Fruit fly (Drosophila melanogaster) whole organism, pupa: ENCODE measurements around the gene gd.

Experiments
- CG10348 ChIP-seq: fragments of 200-800 bp; sonication (Bioruptor generic); IDR thresholded peaks from 2 replicates; pipeline ENCODE4 v1.3.6; 2022; ENCODE audit warnings: missing biosample characterization, missing genetic modification characterization
- CG12605 ChIP-seq: fragments of 200-800 bp; sonication (Bioruptor generic); IDR thresholded peaks from 2 replicates; pipeline ENCODE4 v1.3.6; 2022; ENCODE audit warnings: missing biosample characterization, missing genetic modification characterization
- CG13204 ChIP-seq: fragments of 200-800 bp; sonication (Bioruptor generic); optimal IDR thresholded peaks from 2 replicates; lab custom pipeline; 2018; ENCODE audit warnings: missing biosample characterization, mild to moderate bottlenecking, missing genetic modification characterization, moderate library complexity
- CG14655 ChIP-seq: fragments of 200-800 bp; sonication (Bioruptor generic); optimal IDR thresholded peaks from 3 replicates; lab custom pipeline; 2017; ENCODE audit warnings: mild to moderate bottlenecking, missing biosample characterization, missing genetic modification reagents, missing genetic modification characterization
- CG15710 ChIP-seq: fragments of 200-800 bp; sonication (Bioruptor generic); optimal IDR thresholded peaks from 2 replicates; lab custom pipeline; 2018; ENCODE audit warnings: missing biosample characterization, mild to moderate bottlenecking, missing genetic modification characterization, moderate library complexity
- CG17806 ChIP-seq: fragments of 200-800 bp; sonication (Bioruptor generic); optimal IDR thresholded peaks from 2 replicates; lab custom pipeline; 2018; ENCODE audit warnings: missing biosample characterization, mild to moderate bottlenecking, missing genetic modification characterization, moderate library complexity
- CG32121 ChIP-seq: fragments of 200-800 bp; sonication (Bioruptor generic); IDR thresholded peaks from 2 replicates; pipeline ENCODE4 v1.3.6; 2022; ENCODE audit warnings: missing biosample characterization, missing genetic modification characterization
- CG4496 ChIP-seq: fragments of 200-800 bp; sonication (Bioruptor generic); IDR thresholded peaks from 3 replicates; pipeline ENCODE4 v1.3.6; 2022; ENCODE audit warnings: missing biosample characterization, missing genetic modification characterization
- CG8159 ChIP-seq: fragments of 200-800 bp; sonication (Bioruptor generic); optimal IDR thresholded peaks from 3 replicates; lab custom pipeline; 2018; ENCODE audit warnings: missing biosample characterization, mild to moderate bottlenecking, missing genetic modification characterization, moderate library complexity
- CG8301 ChIP-seq: fragments of 200-800 bp; sonication (Bioruptor generic); optimal IDR thresholded peaks from 2 replicates; lab custom pipeline; 2018; ENCODE audit warnings: missing biosample characterization, mild to moderate bottlenecking, missing genetic modification characterization
- CG9948 ChIP-seq: fragments of 200-800 bp; sonication (Bioruptor generic); optimal IDR thresholded peaks from 2 replicates; lab custom pipeline; 2018; ENCODE audit warnings: missing biosample characterization, mild to moderate bottlenecking, missing genetic modification characterization, moderate library complexity
- D1 ChIP-seq: fragments of 200-800 bp; sonication (Bioruptor generic); optimal IDR thresholded peaks from 2 replicates; lab custom pipeline; 2018; ENCODE audit warnings: missing biosample characterization, mild to moderate bottlenecking, missing genetic modification characterization, moderate library complexity
- EcR ChIP-seq: fragments of 200-800 bp; sonication (Bioruptor generic); optimal IDR thresholded peaks from 3 replicates; lab custom pipeline; 2019; ENCODE audit warnings: missing biosample characterization, missing genetic modification characterization, mild to moderate bottlenecking, moderate library complexity, missing genetic modification reagents
- Ets98B ChIP-seq: fragments of 200-800 bp; sonication (Bioruptor generic); IDR thresholded peaks from 2 replicates; pipeline ENCODE4 v1.3.6; 2022; ENCODE audit warnings: missing biosample characterization, missing genetic modification characterization
- Pif1A ChIP-seq: fragments of 200-800 bp; sonication (Bioruptor generic); optimal IDR thresholded peaks from 3 replicates; lab custom pipeline; 2016; ENCODE audit warnings: missing biosample characterization, missing genetic modification characterization
- Pif1B ChIP-seq: fragments of 200-800 bp; sonication (Bioruptor generic); optimal IDR thresholded peaks from 3 replicates; lab custom pipeline; 2016; ENCODE audit warnings: missing biosample characterization, missing genetic modification characterization
- Snoo ChIP-seq: fragments of 200-800 bp; sonication (Bioruptor generic); optimal IDR thresholded peaks from 3 replicates; lab custom pipeline; 2017; ENCODE audit warnings: missing biosample characterization, mild to moderate bottlenecking, missing genetic modification characterization, inconsistent platforms
- fd96Ca ChIP-seq: fragments of 200-800 bp; sonication (Bioruptor generic); IDR thresholded peaks from 3 replicates; pipeline ENCODE4 v1.3.6; 2022; ENCODE audit warnings: missing biosample characterization, missing genetic modification characterization
- gl ChIP-seq: fragments of 200-800 bp; sonication (Bioruptor generic); optimal IDR thresholded peaks from 2 replicates; lab custom pipeline; 2018; ENCODE audit warnings: missing biosample characterization, mild to moderate bottlenecking, missing genetic modification characterization
- rn ChIP-seq: fragments of 200-800 bp; sonication (Bioruptor generic); IDR thresholded peaks from 2 replicates; pipeline ENCODE4 v1.3.6; 2022; ENCODE audit warnings: missing biosample characterization, missing genetic modification characterization

Gene gd

dm6 chrX:11988912-11989311 lies 1.3 kb upstream of the gd start, which contains the start of gene tsg:
tsg (minus strand) TSS chrX:11988948.
- no peak for TF ChIP-seq rn (GFP tag; lab: Robert Waterston, UW)
- TF ChIP-seq CG4496 (GFP tag; lab: Robert Waterston, UW): no peak
- no peak for TF ChIP-seq fd96Ca (GFP tag; lab: Robert Waterston, UW)
- no peak for TF ChIP-seq CG12605 (GFP tag; lab: Robert Waterston, UW)
- TF ChIP-seq gl: no peak
- TF ChIP-seq CG13204 (GFP tag; lab: Kevin White, UChicago): no peak
- TF ChIP-seq Pif1B (GFP tag; lab: Kevin White, UChicago): no peak
- TF ChIP-seq CG8159 (tag; lab: Kevin White, UChicago): no peak
- TF ChIP-seq D1 (tag; lab: Kevin White, UChicago): no peak
- TF ChIP-seq EcR (GFP tag; lab: Kevin White, UChicago): no peak
- no peak for TF ChIP-seq Pif1A
- no peak for TF ChIP-seq CG10348 (GFP tag; lab: Robert Waterston, UW)
- no peak for TF ChIP-seq CG15710 (tag; lab: Kevin White, UChicago)
- TF ChIP-seq Ets98B: no peak
- no peak for TF ChIP-seq CG9948
- no peak for TF ChIP-seq CG8301
- no peak for TF ChIP-seq CG32121 (GFP tag; lab: Robert Waterston, UW)
- no peak for TF ChIP-seq CG17806 (tag; lab: Kevin White, UChicago)
- no peak for TF ChIP-seq Snoo

dm6 chrX:11984987-11985386 lies 2.6 kb downstream of the gd start, which contains the start of gene cac:
cac (minus strand) TSS chrX:11985087.
- TF ChIP-seq fd96Ca (GFP tag; lab: Robert Waterston, UW): no peak
- TF ChIP-seq CG13204 (GFP tag; lab: Kevin White, UChicago): no peak
- TF ChIP-seq CG32121 (GFP tag; lab: Robert Waterston, UW): no peak
- no peak for TF ChIP-seq CG9948
- no peak for TF ChIP-seq Pif1B (GFP tag; lab: Kevin White, UChicago)
- TF ChIP-seq Ets98B: no peak
- no peak for TF ChIP-seq CG10348 (GFP tag; lab: Robert Waterston, UW)
- no peak for TF ChIP-seq D1 (tag; lab: Kevin White, UChicago)
- TF ChIP-seq EcR (GFP tag; lab: Kevin White, UChicago): no peak
- TF ChIP-seq CG12605 (GFP tag; lab: Robert Waterston, UW): no peak

DNA sequence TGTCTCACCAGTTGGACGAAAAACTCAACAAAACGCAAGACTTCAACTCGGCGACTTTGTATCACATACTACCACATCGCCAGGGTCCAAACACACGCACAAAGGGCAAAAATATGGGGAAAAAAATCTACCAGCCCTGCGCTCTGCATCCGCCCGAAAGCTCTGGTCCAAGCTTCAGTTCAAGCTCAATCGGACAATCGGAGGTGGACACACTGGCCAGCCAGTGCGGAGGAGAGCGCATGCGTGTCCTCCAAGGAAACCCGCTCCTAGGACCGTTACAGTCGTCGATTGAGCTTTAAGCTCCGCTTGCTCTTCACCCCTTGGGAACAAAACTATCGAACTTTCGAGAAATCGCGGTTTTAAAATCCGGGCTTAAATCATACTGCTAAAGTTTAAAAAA lies 3.7 kb downstream of the gd start:
- TF ChIP-seq CG8301 (no peak), CG17806 (tag; lab: Kevin White, UChicago) (no peak), Pif1A (no peak), CG9948 (no peak), CG32121 (GFP tag; lab: Robert Waterston, UW) (no peak), Snoo (no peak), CG12605 (GFP tag; lab: Robert Waterston, UW) (no peak), D1 (tag; lab: Kevin White, UChicago) (no peak), fd96Ca (GFP tag; lab: Robert Waterston, UW) (no peak), rn (GFP tag; lab: Robert Waterston, UW) (no peak), CG15710 (tag; lab: Kevin White, UChicago) (no peak), CG14655 (GFP tag; lab: Kevin White, UChicago) (no peak), CG8159 (tag; lab: Kevin White, UChicago) (no peak), Pif1B (GFP tag; lab: Kevin White, UChicago) (no peak)
